Fruit fly (Drosophila melanogaster) whole organism, embryonic: ENCODE measurements around the gene dao.
A peak's percentile ranks its signal among the peaks of the same experiment; 100 is the strongest.

Experiments
- Bgb ChIP-seq: fragments of 200-800 bp; sonication (Bioruptor generic); IDR thresholded peaks from 2 replicates; pipeline ENCODE4 v1.3.6; 2022; ENCODE audit warnings: missing biosample characterization, missing genetic modification characterization; ENCODE audit not compliant: partially characterized antibody
- CG10959 ChIP-seq: fragments of 200-800 bp; sonication (Bioruptor generic); IDR thresholded peaks from 2 replicates; pipeline ENCODE4 v1.3.6; 2022; ENCODE audit warnings: missing biosample characterization, missing genetic modification characterization
- CG14667 ChIP-seq: fragments of 200-800 bp; sonication (Bioruptor generic); IDR thresholded peaks from 2 replicates; pipeline ENCODE4 v1.3.6; 2022; ENCODE audit warnings: missing biosample characterization, missing genetic modification characterization
- CG15514 ChIP-seq: fragments of 200-800 bp; sonication (Bioruptor generic); optimal IDR thresholded peaks from 3 replicates; lab custom pipeline; 2017; ENCODE audit warnings: missing biosample characterization, missing genetic modification characterization, mild to moderate bottlenecking, moderate library complexity, missing genetic modification reagents
- CG15696 ChIP-seq: fragments of 200-800 bp; sonication (Bioruptor generic); optimal IDR thresholded peaks from 2 replicates; lab custom pipeline; 2019; ENCODE audit warnings: missing biosample characterization, mild to moderate bottlenecking, missing genetic modification characterization, moderate library complexity
- CG18476 ChIP-seq: fragments of 200-800 bp; sonication (Bioruptor generic); optimal IDR thresholded peaks from 2 replicates; lab custom pipeline; 2016; ENCODE audit warnings: missing biosample characterization, mild to moderate bottlenecking, missing genetic modification characterization
- CG18599 ChIP-seq: fragments of 200-800 bp; sonication (Bioruptor generic); optimal IDR thresholded peaks from 3 replicates; lab custom pipeline; 2017; ENCODE audit warnings: missing biosample characterization, missing genetic modification characterization, mild to moderate bottlenecking, moderate library complexity, missing genetic modification reagents
- CG2116 ChIP-seq: fragments of 200-800 bp; sonication (Bioruptor generic); optimal IDR thresholded peaks from 3 replicates; lab custom pipeline; 2018; ENCODE audit warnings: missing biosample characterization, mild to moderate bottlenecking, missing genetic modification characterization
- CG2875 ChIP-seq: fragments of 200-800 bp; sonication (Bioruptor generic); optimal IDR thresholded peaks from 2 replicates; lab custom pipeline; 2017; ENCODE audit warnings: missing biosample characterization, mild to moderate bottlenecking, missing genetic modification characterization, missing genetic modification reagents
- CG4707 ChIP-seq: fragments of 200-800 bp; sonication (Bioruptor generic); optimal IDR thresholded peaks from 2 replicates; lab custom pipeline; 2018; ENCODE audit warnings: missing biosample characterization, mild to moderate bottlenecking, missing genetic modification characterization, moderate library complexity
- CG6654 ChIP-seq: fragments of 200-800 bp; sonication (Bioruptor generic); optimal IDR thresholded peaks from 2 replicates; lab custom pipeline; 2017; ENCODE audit warnings: missing biosample characterization, mild to moderate bottlenecking, missing genetic modification characterization
- CG6689 ChIP-seq: fragments of 200-800 bp; sonication (Bioruptor generic); IDR thresholded peaks from 2 replicates; pipeline ENCODE4 v1.3.6; 2022; ENCODE audit warnings: missing biosample characterization, missing genetic modification characterization
- CG7745 ChIP-seq: fragments of 200-800 bp; sonication (Bioruptor generic); optimal IDR thresholded peaks from 2 replicates; lab custom pipeline; 2018; ENCODE audit warnings: missing biosample characterization, mild to moderate bottlenecking, missing genetic modification characterization, moderate library complexity
- CG8359 ChIP-seq: fragments of 200-800 bp; sonication (Bioruptor generic); optimal IDR thresholded peaks from 2 replicates; lab custom pipeline; 2017; ENCODE audit warnings: missing biosample characterization, mild to moderate bottlenecking, missing genetic modification characterization, borderline replicate concordance
- CG9215 ChIP-seq: fragments of 200-800 bp; sonication (Bioruptor generic); IDR thresholded peaks from 2 replicates; pipeline ENCODE4 v1.3.6; 2022; ENCODE audit warnings: missing biosample characterization, missing genetic modification characterization
- Dfd ChIP-seq, 2 experiments: fragments of >200 bp; optimal IDR thresholded peaks; 2 replicates each; lab custom pipeline; 2017; ENCODE audit warnings: missing biosample characterization in 2 of 2, missing genetic modification characterization in 2 of 2
- Ets65A ChIP-seq: fragments of 200-800 bp; sonication (Bioruptor generic); peaks from one replicate; lab custom pipeline; 2016; ENCODE audit warnings: missing biosample characterization, missing genetic modification characterization
- HLH3B ChIP-seq: fragments of 200-800 bp; sonication (Bioruptor generic); IDR thresholded peaks from 2 replicates; pipeline ENCODE4 v1.3.6; 2022; ENCODE audit warnings: missing biosample characterization, missing genetic modification characterization
- Hey ChIP-seq: fragments of 200-800 bp; sonication (Bioruptor generic); optimal IDR thresholded peaks from 3 replicates; lab custom pipeline; 2018; ENCODE audit warnings: missing biosample characterization, mild to moderate bottlenecking, missing genetic modification characterization
- HmgD ChIP-seq: fragments of 200-800 bp; sonication (Bioruptor generic); optimal IDR thresholded peaks from 3 replicates; lab custom pipeline; 2016; ENCODE audit warnings: missing biosample characterization, missing genetic modification characterization
- Kr ChIP-seq: fragments of 200-800 bp; sonication (Bioruptor generic); optimal IDR thresholded peaks from 2 replicates; lab custom pipeline; 2017; ENCODE audit warnings: missing biosample characterization, mild to moderate bottlenecking, missing genetic modification characterization
- MTF-1 ChIP-seq: fragments of 200-800 bp; sonication (Bioruptor generic); optimal IDR thresholded peaks from 2 replicates; lab custom pipeline; 2018; ENCODE audit warnings: missing biosample characterization, mild to moderate bottlenecking, missing genetic modification characterization, borderline replicate concordance
- Max ChIP-seq: fragments of 200-800 bp; sonication (Bioruptor generic); optimal IDR thresholded peaks from 2 replicates; lab custom pipeline; 2016; ENCODE audit warnings: missing biosample characterization, mild to moderate bottlenecking, missing genetic modification characterization
- NC2β ChIP-seq: fragments of 200-800 bp; sonication (Bioruptor generic); optimal IDR thresholded peaks from 2 replicates; lab custom pipeline; 2016; ENCODE audit warnings: missing biosample characterization, missing genetic modification characterization
- Opbp ChIP-seq: fragments of 200-800 bp; sonication (Bioruptor generic); IDR thresholded peaks from 3 replicates; pipeline ENCODE4 v1.3.6; 2022; ENCODE audit warnings: missing biosample characterization, missing genetic modification characterization; ENCODE audit not compliant: partially characterized antibody
- PHDP ChIP-seq: fragments of 200-800 bp; sonication (Bioruptor generic); optimal IDR thresholded peaks from 3 replicates; lab custom pipeline; 2018; ENCODE audit warnings: missing biosample characterization, mild to moderate bottlenecking, missing genetic modification characterization, moderate library complexity
- ase ChIP-seq: fragments of 200-800 bp; sonication (Bioruptor generic); IDR thresholded peaks from 3 replicates; pipeline ENCODE4 v1.3.6; 2022; ENCODE audit warnings: missing biosample characterization, missing genetic modification characterization
- ato ChIP-seq: fragments of 200-800 bp; sonication (Bioruptor generic); IDR thresholded peaks from 2 replicates; pipeline ENCODE4 v1.3.6; 2022; ENCODE audit warnings: missing biosample characterization, missing genetic modification characterization; ENCODE audit not compliant: partially characterized antibody
- az2 ChIP-seq: fragments of 200-800 bp; sonication (Bioruptor generic); optimal IDR thresholded peaks from 3 replicates; lab custom pipeline; 2016; ENCODE audit warnings: missing biosample characterization, missing genetic modification characterization
- chn ChIP-seq: fragments of 200-800 bp; sonication (Bioruptor generic); optimal IDR thresholded peaks from 2 replicates; lab custom pipeline; 2016; ENCODE audit warnings: missing biosample characterization, missing genetic modification characterization
- corto ChIP-seq: fragments of 200-800 bp; sonication (Bioruptor generic); optimal IDR thresholded peaks from 2 replicates; lab custom pipeline; 2016; ENCODE audit warnings: missing biosample characterization, mild to moderate bottlenecking, missing genetic modification characterization, moderate library complexity
- dpn ChIP-seq, 2 experiments: fragments of 200-800 bp; sonication (Bioruptor generic); optimal IDR thresholded peaks; 3 replicates each; lab custom pipeline; 2016; ENCODE audit warnings: missing biosample characterization in 2 of 2, missing genetic modification characterization in 2 of 2
- gcm2 ChIP-seq: fragments of 200-800 bp; sonication (Bioruptor generic); optimal IDR thresholded peaks from 2 replicates; lab custom pipeline; 2016; ENCODE audit warnings: missing biosample characterization, missing genetic modification characterization
- gfzf ChIP-seq: fragments of 200-800 bp; sonication (Bioruptor generic); optimal IDR thresholded peaks from 2 replicates; lab custom pipeline; 2016; ENCODE audit warnings: missing biosample characterization, mild to moderate bottlenecking, missing genetic modification characterization, moderate library complexity
- grau ChIP-seq: fragments of 200-800 bp; optimal IDR thresholded peaks from 3 replicates; lab custom pipeline; 2019; ENCODE audit warnings: missing biosample characterization, mild to moderate bottlenecking, missing genetic modification characterization, moderate library complexity
- gro ChIP-seq: fragments of 200-800 bp; sonication (Bioruptor generic); optimal IDR thresholded peaks from 2 replicates; lab custom pipeline; 2016; ENCODE audit warnings: missing biosample characterization, missing genetic modification characterization
- lbe ChIP-seq: fragments of 200-800 bp; sonication (Bioruptor generic); optimal IDR thresholded peaks from 2 replicates; lab custom pipeline; 2016; ENCODE audit warnings: missing biosample characterization, mild to moderate bottlenecking, missing genetic modification characterization
- lilli ChIP-seq: fragments of 200-800 bp; sonication (Bioruptor generic); optimal IDR thresholded peaks from 3 replicates; lab custom pipeline; 2016; ENCODE audit warnings: missing biosample characterization, missing genetic modification characterization
- mld ChIP-seq: fragments of 200-800 bp; sonication (Bioruptor generic); IDR thresholded peaks from 3 replicates; pipeline ENCODE4 v1.3.6; 2022; ENCODE audit warnings: missing biosample characterization, missing genetic modification characterization; ENCODE audit not compliant: partially characterized antibody
- odd ChIP-seq: fragments of 200-800 bp; sonication (Bioruptor generic); optimal IDR thresholded peaks from 2 replicates; lab custom pipeline; 2017; ENCODE audit warnings: missing biosample characterization, mild to moderate bottlenecking, missing genetic modification characterization
- pzg ChIP-seq: fragments of 200-800 bp; sonication (Bioruptor generic); optimal IDR thresholded peaks from 3 replicates; lab custom pipeline; 2018; ENCODE audit warnings: missing biosample characterization, mild to moderate bottlenecking, missing genetic modification characterization, moderate library complexity
- run ChIP-seq: fragments of 200-800 bp; sonication (Bioruptor generic); optimal IDR thresholded peaks from 3 replicates; lab custom pipeline; 2018; ENCODE audit warnings: missing biosample characterization, mild to moderate bottlenecking, missing genetic modification characterization
- salm ChIP-seq: fragments of 200-800 bp; sonication (Bioruptor generic); optimal IDR thresholded peaks from 2 replicates; lab custom pipeline; 2018; ENCODE audit warnings: missing biosample characterization, mild to moderate bottlenecking, missing genetic modification characterization
- sisA ChIP-seq: fragments of 200-800 bp; sonication (Bioruptor generic); IDR thresholded peaks from 2 replicates; pipeline ENCODE4 v1.3.6; 2022; ENCODE audit warnings: missing biosample characterization, missing genetic modification characterization
- sna ChIP-seq: fragments of 200-800 bp; sonication (Bioruptor generic); IDR thresholded peaks from 2 replicates; pipeline ENCODE4 v1.3.6; 2022; ENCODE audit warnings: missing biosample characterization, missing genetic modification characterization; ENCODE audit not compliant: partially characterized antibody
- wdn ChIP-seq: fragments of 200-800 bp; sonication (Bioruptor generic); IDR thresholded peaks from 2 replicates; pipeline ENCODE4 v1.3.6; 2022; ENCODE audit warnings: missing biosample characterization, missing genetic modification characterization
- wor ChIP-seq: fragments of 200-800 bp; sonication (Bioruptor generic); IDR thresholded peaks from 2 replicates; pipeline ENCODE4 v1.3.6; 2022; ENCODE audit warnings: missing biosample characterization, missing genetic modification characterization
- yki ChIP-seq: fragments of >200 bp; optimal IDR thresholded peaks from 3 replicates; lab custom pipeline; 2018
- zf30C ChIP-seq: fragments of 200-800 bp; sonication (Bioruptor generic); optimal IDR thresholded peaks from 3 replicates; lab custom pipeline; 2018; ENCODE audit warnings: missing biosample characterization, mild to moderate bottlenecking, missing genetic modification characterization

The dao gene

dm6 chr2L:15254229-15254861 lies 5.7 kb downstream of the dao start (continued):
- TF ChIP-seq CG14667, result 0 out of 2 replicates have a peak, but pooled peaks have one; percentile 23
- no peak for TF ChIP-seq CG15696 (tag; lab: Kevin White, UChicago)
- TF ChIP-seq CG6689, result peak; percentile 56; the same call in 1 of the 2 replicates
- TF ChIP-seq CG10959, result no peak
- no peak for TF ChIP-seq odd (GFP tag; lab: Kevin White, UChicago)
- TF ChIP-seq CG8359 (GFP tag; lab: Kevin White, UChicago), result no peak
- no peak for TF ChIP-seq gcm2
- no peak for TF ChIP-seq Hey
- TF ChIP-seq Max, result no peak
- no peak for TF ChIP-seq run (tag; lab: Kevin White, UChicago)
- no peak for TF ChIP-seq gfzf (GFP tag; lab: Kevin White, UChicago)
- no peak for TF ChIP-seq ato (GFP tag; lab: Robert Waterston, UW)
- TF ChIP-seq CG2875 (GFP tag; lab: Kevin White, UChicago), result no peak
- peak; percentile 46 for TF ChIP-seq CG15514
- peak; percentile 13; the same call in 1 of the 2 replicates for TF ChIP-seq sisA (GFP tag; lab: Robert Waterston, UW)
- TF ChIP-seq CG18476 (GFP tag; lab: Kevin White, UChicago), result peak; percentile 21
- TF ChIP-seq salm (tag; lab: Kevin White, UChicago), result no peak
- TF ChIP-seq wdn (GFP tag; lab: Robert Waterston, UW), result no peak
- no peak for TF ChIP-seq CG2116 (GFP tag; lab: Kevin White, UChicago)
- TF ChIP-seq lbe (GFP tag; lab: Kevin White, UChicago), result no peak
- no peak for TF ChIP-seq CG4707
- TF ChIP-seq yki (lab: Kevin White, UChicago), result no peak
- TF ChIP-seq CG18599, result peak; percentile 26
- TF ChIP-seq mld (GFP tag; lab: Robert Waterston, UW), result no peak
- no peak for TF ChIP-seq Dfd (GFP tag; optimal IDR thresholded peaks at IDR 0.05; lab: Kevin White, UChicago)
- TF ChIP-seq ase (GFP tag; lab: Robert Waterston, UW), result peak; percentile 45; the same call in 1 of the 3 replicates
- TF ChIP-seq CG9215, result peak; percentile 45
- TF ChIP-seq Opbp, result no peak
- peak; percentile 50 for TF ChIP-seq zf30C (GFP tag; lab: Kevin White, UChicago)
- no peak for TF ChIP-seq CG7745 (tag; lab: Kevin White, UChicago)
- TF ChIP-seq lilli (GFP tag; lab: Kevin White, UChicago), result peak; percentile 51
- TF ChIP-seq gro, result peak; percentile 54
- no peak for TF ChIP-seq HmgD (GFP tag; lab: Kevin White, UChicago)
- no peak for TF ChIP-seq pzg (GFP tag; lab: Kevin White, UChicago)
- TF ChIP-seq sna (GFP tag; lab: Robert Waterston, UW), result no peak
- peak; percentile 45 for TF ChIP-seq az2 (GFP tag; lab: Kevin White, UChicago)
- peak; percentile 1 for TF ChIP-seq chn
- no peak for TF ChIP-seq CG6654 (GFP tag; lab: Kevin White, UChicago)
- no peak for TF ChIP-seq corto
- TF ChIP-seq Kr (GFP tag; lab: Kevin White, UChicago), result no peak
- TF ChIP-seq Ets65A (GFP tag; lab: Kevin White, UChicago), result peak; percentile 91
- no peak for TF ChIP-seq NC2β
- TF ChIP-seq HLH3B (GFP tag; lab: Robert Waterston, UW), result peak; percentile 40; the same call in 1 of the 2 replicates
- TF ChIP-seq grau (tag; lab: Kevin White, UChicago), result peak; percentile 64
- peak; percentile 43 to 50 for TF ChIP-seq dpn (GFP tag; optimal IDR thresholded peaks at IDR 0.05; lab: Kevin White, UChicago)
- TF ChIP-seq MTF-1 (GFP tag; lab: Kevin White, UChicago), result no peak
- no peak for TF ChIP-seq Bgb (GFP tag; lab: Robert Waterston, UW)
- TF ChIP-seq PHDP (tag; lab: Kevin White, UChicago), result peak; percentile 33
- TF ChIP-seq wor (GFP tag; lab: Robert Waterston, UW), result peak; percentile 40; the same call in 1 of the 2 replicates
